Worm (Caenorhabditis elegans) whole organism, late embryonic: ENCODE results near the gene C07D8.6.

Source experiments
- Y22D7AL.16 ChIP-seq: sonication (generic microtip); optimal IDR thresholded peaks from 2 replicates; lab custom pipeline; 2016; ENCODE audit warnings: missing genetic modification characterization, missing compliant biosample characterization
- ahr-1 ChIP-seq: sonication (generic microtip); optimal IDR thresholded peaks from 2 replicates; lab custom pipeline; 2016; ENCODE audit warnings: missing genetic modification characterization, missing compliant biosample characterization
- ceh-14 ChIP-seq: sonication (generic microtip); optimal IDR thresholded peaks from 2 replicates; lab custom pipeline; 2016; ENCODE audit warnings: missing genotype, missing genetic modification characterization, missing compliant biosample characterization
- ceh-19 ChIP-seq: fragments of 200-800 bp; sonication (Bioruptor generic); optimal IDR thresholded peaks from 2 replicates; lab custom pipeline; 2018; ENCODE audit warnings: mild to moderate bottlenecking, missing genetic modification characterization, missing compliant biosample characterization
- ceh-9 ChIP-seq: sonication (generic microtip); optimal IDR thresholded peaks from 2 replicates; lab custom pipeline; 2016; ENCODE audit warnings: mild to moderate bottlenecking, missing genetic modification characterization, inconsistent platforms, missing compliant biosample characterization
- dmd-4 ChIP-seq: sonication (generic microtip); optimal IDR thresholded peaks from 2 replicates; lab custom pipeline; 2016; ENCODE audit warnings: borderline replicate concordance, missing genetic modification characterization, missing compliant biosample characterization
- dve-1 ChIP-seq: sonication (generic microtip); optimal IDR thresholded peaks from 2 replicates; lab custom pipeline; 2017; ENCODE audit warnings: antibody characterized with exemption, mild to moderate bottlenecking, missing genetic modification characterization, missing compliant biosample characterization
- hlh-15 ChIP-seq: sonication (generic microtip); optimal IDR thresholded peaks from 2 replicates; lab custom pipeline; 2016; ENCODE audit warnings: missing genetic modification characterization, missing compliant biosample characterization
- lin-11 ChIP-seq: fragments of 200-800 bp; sonication (Bioruptor generic); optimal IDR thresholded peaks from 2 replicates; lab custom pipeline; 2018; ENCODE audit warnings: mild to moderate bottlenecking, missing genetic modification characterization, missing compliant biosample characterization
- madf-2 ChIP-seq: sonication (generic microtip); optimal IDR thresholded peaks from 2 replicates; lab custom pipeline; 2017; ENCODE audit warnings: missing genetic modification characterization, missing compliant biosample characterization
- npax-4 ChIP-seq: sonication (generic microtip); optimal IDR thresholded peaks from 2 replicates; lab custom pipeline; 2016; ENCODE audit warnings: missing genetic modification characterization, missing compliant biosample characterization
- pax-1 ChIP-seq: fragments of 150-350 bp; optimal IDR thresholded peaks from 2 replicates; lab custom pipeline; 2014; ENCODE audit warnings: missing biosample characterization, missing genetic modification characterization
- pqm-1 ChIP-seq: sonication (generic microtip); optimal IDR thresholded peaks from 2 replicates; lab custom pipeline; 2016; ENCODE audit warnings: missing genetic modification characterization, missing compliant biosample characterization
- pros-1 ChIP-seq: fragments of 150-350 bp; optimal IDR thresholded peaks from 2 replicates; lab custom pipeline; 2014; ENCODE audit warnings: missing biosample characterization, missing genetic modification reagents, missing genetic modification characterization
- ref-2 ChIP-seq: sonication (generic microtip); optimal IDR thresholded peaks from 2 replicates; lab custom pipeline; 2016; ENCODE audit warnings: missing genetic modification characterization, missing compliant biosample characterization
- sdc-2 ChIP-seq: sonication (generic microtip); optimal IDR thresholded peaks from 2 replicates; lab custom pipeline; 2016; ENCODE audit warnings: missing genotype, missing genetic modification characterization, missing compliant biosample characterization
- sox-4 ChIP-seq: sonication (generic microtip); optimal IDR thresholded peaks from 2 replicates; lab custom pipeline; 2017; ENCODE audit warnings: mild to moderate bottlenecking, missing genetic modification characterization, inconsistent platforms, missing compliant biosample characterization
- tbx-2 ChIP-seq: sonication (generic microtip); optimal IDR thresholded peaks from 2 replicates; lab custom pipeline; 2016; ENCODE audit warnings: missing genetic modification characterization, missing compliant biosample characterization
- ttx-3 ChIP-seq: sonication (generic microtip); optimal IDR thresholded peaks from 2 replicates; lab custom pipeline; 2016; ENCODE audit warnings: missing genetic modification reagents, missing genetic modification characterization, missing compliant biosample characterization
- unc-42 ChIP-seq: sonication (generic microtip); optimal IDR thresholded peaks from 2 replicates; lab custom pipeline; 2016; ENCODE audit warnings: missing genotype, missing genetic modification characterization, missing compliant biosample characterization
- unc-55 ChIP-seq: sonication (generic microtip); optimal IDR thresholded peaks from 2 replicates; lab custom pipeline; 2017; ENCODE audit warnings: missing biosample characterization, missing genetic modification reagents, missing genetic modification characterization
- unc-86 ChIP-seq: sonication (generic microtip); optimal IDR thresholded peaks from 2 replicates; lab custom pipeline; 2016; ENCODE audit warnings: missing genetic modification characterization, missing compliant biosample characterization
- ztf-16 ChIP-seq: sonication (generic microtip); optimal IDR thresholded peaks from 2 replicates; lab custom pipeline; 2017; ENCODE audit warnings: missing genetic modification characterization, missing compliant biosample characterization

The C07D8.6 gene

DNA sequence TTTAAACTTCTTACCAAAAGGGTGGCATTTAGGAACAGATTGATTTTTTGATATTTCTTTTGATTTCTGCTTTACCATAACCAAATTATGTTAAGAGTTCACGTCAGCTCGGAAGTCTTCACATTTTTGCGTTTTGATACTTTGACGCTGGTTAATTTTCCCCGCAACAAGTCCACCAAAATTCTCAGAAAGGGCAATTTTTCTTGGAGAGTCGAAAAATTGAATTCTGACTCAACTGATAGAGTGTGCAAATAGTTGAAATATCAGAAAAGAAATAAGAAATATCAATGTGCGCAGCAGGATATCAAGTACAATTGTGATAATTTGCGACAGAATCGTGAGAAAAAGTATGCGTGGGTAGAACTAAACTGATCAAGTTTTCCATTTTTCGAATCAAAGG lies 28.5 kb downstream of the C07D8.6 start:
- TF ChIP-seq unc-55 = no peak
- TF ChIP-seq ceh-9 (tag; lab: Kevin White, UChicago) = no peak
- TF ChIP-seq pax-1 (tag; lab: Kevin White, UChicago) = no peak
- TF ChIP-seq ref-2 (tag; lab: Kevin White, UChicago) = no peak

DNA sequence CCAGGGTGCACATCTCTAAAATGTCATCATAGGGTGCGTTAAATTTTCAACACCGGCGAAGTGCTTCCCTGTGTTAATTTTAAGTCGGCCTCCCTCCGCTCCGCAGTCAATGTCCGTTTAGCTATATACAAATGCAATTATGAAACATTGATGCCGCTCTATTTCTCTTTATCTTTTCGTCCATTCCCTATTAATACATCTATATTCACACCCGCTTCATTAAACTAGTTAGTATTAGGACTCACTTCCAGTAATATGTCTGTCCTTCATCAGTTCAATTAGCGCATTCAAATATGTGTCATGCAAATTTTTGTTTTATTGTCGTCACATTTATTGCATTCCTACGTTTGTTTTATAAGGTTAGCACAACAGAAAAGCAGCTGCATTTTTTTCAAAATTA lies 30.6 kb downstream of the C07D8.6 start:
- no peak for TF ChIP-seq ztf-16
- peak; percentile 68 for TF ChIP-seq unc-42 (tag; lab: Kevin White, UChicago)
- TF ChIP-seq pros-1 (tag; lab: Kevin White, UChicago) = no peak
- no peak for TF ChIP-seq madf-2 (tag; lab: Kevin White, UChicago)
- no peak for TF ChIP-seq pqm-1 (tag; lab: Kevin White, UChicago)
- TF ChIP-seq sox-4 (tag; lab: Kevin White, UChicago) = no peak
- no peak for TF ChIP-seq npax-4 (tag; lab: Kevin White, UChicago)
- TF ChIP-seq, all 69 proteins: peak for 1

DNA sequence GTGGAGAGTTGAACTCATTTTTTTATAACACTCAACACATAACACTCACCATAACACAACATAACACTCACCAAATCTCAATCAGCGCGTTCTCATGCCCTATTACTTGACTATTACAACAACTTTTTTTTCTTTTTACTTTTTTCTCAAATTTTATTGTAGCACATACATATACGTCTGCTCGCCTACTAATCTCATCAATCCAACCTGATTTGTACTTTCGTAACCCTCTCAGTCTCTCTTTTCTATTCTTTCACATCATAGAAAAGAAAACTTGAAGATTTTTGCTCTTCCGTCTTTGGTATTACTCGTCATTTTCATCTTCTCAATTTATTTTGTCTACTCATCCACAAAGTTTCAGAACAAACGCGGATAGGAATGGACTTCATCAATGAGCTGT lies 35.6 kb downstream of the C07D8.6 start, which contains the start of gene npr-8:
TSS of gene npr-8 (plus strand) at position 362 of the 400 bp plus-strand sequence.
- peak; percentile 5 for TF ChIP-seq unc-42 (tag; lab: Kevin White, UChicago)
- no peak for TF ChIP-seq ahr-1 (tag; lab: Kevin White, UChicago)
- TF ChIP-seq dve-1 (tag; lab: Kevin White, UChicago) = no peak

DNA sequence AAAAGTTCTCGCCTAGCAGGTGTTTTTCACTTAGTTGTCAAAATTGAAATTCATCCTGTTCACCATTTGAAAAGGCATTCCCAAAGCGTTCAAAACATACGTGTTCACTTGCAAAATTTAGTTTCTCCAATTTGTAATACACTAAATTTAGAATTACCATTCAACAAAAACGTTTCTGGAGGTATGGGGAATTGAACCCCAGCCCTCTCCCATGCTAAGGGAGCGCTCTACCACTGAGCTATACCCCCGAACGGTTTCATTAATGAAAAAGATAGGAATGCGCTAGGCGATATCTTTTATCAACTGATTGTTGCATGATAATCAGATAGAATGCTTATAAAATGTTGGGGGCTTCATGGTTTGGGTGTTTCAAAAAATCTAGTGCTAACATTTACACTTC lies 37.3 kb downstream of the C07D8.6 start:
- TF ChIP-seq sdc-2 (no peak), unc-86 (tag; lab: Kevin White, UChicago) (no peak), tbx-2 (tag; lab: Kevin White, UChicago) (no peak), lin-11 (tag; lab: Kevin White, UChicago) (no peak), ceh-19 (GFP tag; lab: Kevin White, UChicago) (no peak)

DNA sequence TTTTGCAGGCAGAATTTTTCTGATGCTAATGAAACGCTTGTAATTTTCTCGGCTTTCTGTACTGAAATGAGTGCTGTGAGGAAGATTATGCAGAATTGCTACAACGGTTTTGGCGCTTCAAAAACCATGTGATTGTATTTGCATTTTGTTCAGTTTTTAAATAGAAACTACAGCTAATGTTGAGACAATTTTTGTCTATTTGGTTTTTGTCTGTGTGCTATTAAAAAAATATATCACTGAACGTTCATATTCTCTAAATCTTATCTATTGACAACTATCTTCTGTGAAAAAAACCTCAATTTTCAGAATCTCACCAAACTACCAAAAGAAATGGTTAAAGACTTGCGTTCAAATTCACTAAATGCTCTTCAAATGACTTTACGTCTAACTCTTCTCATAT lies 49.0 kb downstream of the C07D8.6 start, which contains the start of gene C10A4.6:
TSS of gene C10A4.6 (plus strand) at position 301 of the 400 bp plus-strand sequence.
- TF ChIP-seq hlh-15 (tag; lab: Kevin White, UChicago) = no peak
- no peak for TF ChIP-seq dve-1 (tag; lab: Kevin White, UChicago)
- TF ChIP-seq Y22D7AL.16 (tag; lab: Kevin White, UChicago) = no peak
- TF ChIP-seq madf-2 (tag; lab: Kevin White, UChicago) = no peak
- no peak for TF ChIP-seq dmd-4 (tag; lab: Kevin White, UChicago)
- no peak for TF ChIP-seq pqm-1 (tag; lab: Kevin White, UChicago)
- no peak for TF ChIP-seq ttx-3 (tag; lab: Kevin White, UChicago)
- no peak for TF ChIP-seq ceh-14
